Fruit fly (Drosophila melanogaster): Measurements from ENCODE around the gene Npc2g.

DNA sequence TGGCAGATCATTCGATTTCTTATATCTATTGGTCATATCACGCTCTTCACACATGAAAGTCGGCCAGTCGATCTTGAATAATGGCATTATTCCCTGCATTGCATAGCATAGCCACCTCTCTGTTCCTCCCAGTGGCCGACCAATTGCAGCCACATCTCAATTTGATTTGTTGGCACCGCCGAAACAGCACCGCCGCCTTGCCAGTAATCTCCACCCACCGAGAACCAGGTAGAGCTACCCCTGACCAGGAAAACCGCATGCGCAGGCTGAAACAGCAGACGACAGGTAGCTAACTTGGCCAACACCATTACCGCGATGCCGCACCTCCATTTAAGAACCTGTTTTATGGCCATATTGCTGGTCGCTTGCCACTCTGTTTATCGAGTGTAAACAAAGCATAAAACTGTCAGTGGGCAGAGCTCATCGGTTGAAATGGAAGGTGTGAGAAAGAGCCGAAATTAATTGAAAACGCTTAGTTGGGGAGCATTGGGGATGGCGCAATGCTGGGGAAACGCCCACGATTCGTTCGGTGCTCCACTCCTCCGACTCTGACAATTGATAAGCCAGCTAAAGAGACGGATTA lies 21.9 kb upstream of the Npc2g start:
- no peak for TF ChIP-seq psq (optimal IDR thresholded peaks at IDR 0.05)
- no peak for TF ChIP-seq EcR (GFP tag; optimal IDR thresholded peaks at IDR 0.05)
- no peak for TF ChIP-seq CG8478 (optimal IDR thresholded peaks at IDR 0.05)
- no peak for TF ChIP-seq pan (optimal IDR thresholded peaks at IDR 0.05)

All from whole organism.